Fruit fly (Drosophila melanogaster): Measurements from ENCODE around the gene CG5280.

- TF ChIP-seq CG17328 (GFP tag; IDR thresholded peaks at IDR 0.05) (no peak), fru (optimal IDR thresholded peaks at IDR 0.05) (no peak), CG10209 (GFP tag; optimal IDR thresholded peaks at IDR 0.05) (no peak), kay (GFP tag; optimal IDR thresholded peaks at IDR 0.05) (no peak), Ets65A (GFP tag) (no peak), dmrt11E (tag; optimal IDR thresholded peaks at IDR 0.05) (no peak), esg (GFP tag; conservative IDR thresholded peaks at IDR 0.05) (no peak), sima (GFP tag; optimal IDR thresholded peaks at IDR 0.05) (no peak), Dbx (GFP tag; IDR thresholded peaks at IDR 0.05) (no peak)
Observed at dm6 chr3L:8982044-8982443, 8.0 kb downstream of the CG5280 start.
